Worm (Caenorhabditis elegans): ENCODE results near the gene Y54G2A.76.

- no peak for TF ChIP-seq elt-3 (tag; optimal IDR thresholded peaks at IDR 0.05)
- no peak for TF ChIP-seq ztf-11 (tag; optimal IDR thresholded peaks at IDR 0.05)
- no peak for TF ChIP-seq mep-1 (tag; optimal IDR thresholded peaks at IDR 0.05)
- no peak for TF ChIP-seq elt-1 (tag; optimal IDR thresholded peaks at IDR 0.05; ENCODE audit: borderline replicate concordance, insufficient read depth)
- TF ChIP-seq ceh-39 (tag; optimal IDR thresholded peaks at IDR 0.05), result no peak
Measured at ce11 chrIV:2819633-2820032, 10.4 kb downstream of the Y54G2A.76 start, which contains the start of gene Y54G2A.13.
